Worm (Caenorhabditis elegans) whole organism, L1 larva: Measurements from ENCODE around the gene set-14.

Experiments
- C16A3.4 ChIP-seq: fragments of 150-350 bp; optimal IDR thresholded peaks from 2 replicates; lab custom pipeline; 2014; ENCODE audit warnings: missing biosample characterization, missing genetic modification characterization
- C34B4.2 ChIP-seq: sonication (generic microtip); optimal IDR thresholded peaks from 2 replicates; lab custom pipeline; 2017; ENCODE audit warnings: mild to moderate bottlenecking, missing genetic modification characterization, missing compliant biosample characterization
- Y116A8C.19 ChIP-seq: sonication (generic microtip); optimal IDR thresholded peaks from 2 replicates; lab custom pipeline; 2016; ENCODE audit warnings: missing compliant biosample characterization, missing genetic modification characterization, borderline replicate concordance
- alr-1 ChIP-seq: fragments of 200-800 bp; sonication (Bioruptor generic); optimal IDR thresholded peaks from 2 replicates; lab custom pipeline; 2018; ENCODE audit warnings: borderline replicate concordance, mild to moderate bottlenecking, missing genetic modification characterization, missing compliant biosample characterization
- ces-1 ChIP-seq: fragments of 150-350 bp; optimal IDR thresholded peaks from 2 replicates; lab custom pipeline; 2014; ENCODE audit warnings: missing biosample characterization, missing genetic modification reagents, missing genetic modification characterization
- dsc-1 ChIP-seq: sonication (generic microtip); optimal IDR thresholded peaks from 2 replicates; lab custom pipeline; 2016; ENCODE audit warnings: mild to moderate bottlenecking, missing genetic modification characterization, missing compliant biosample characterization
- efl-1 ChIP-seq, 4 experiments: fragments of 150-350 bp; optimal IDR thresholded peaks in 3 of 4; peaks in 1 of 4; 1 replicate in 1 of 4; 2 replicates in 3 of 4; lab custom pipeline; 2014; ENCODE audit warnings: missing biosample characterization in 2 of 4, missing genetic modification characterization in 2 of 4, missing genetic modification reagents in 2 of 4
- egl-13 ChIP-seq: sonication (generic microtip); optimal IDR thresholded peaks from 2 replicates; lab custom pipeline; 2016; ENCODE audit warnings: missing genotype, missing genetic modification reagents, missing genetic modification characterization, missing compliant biosample characterization
- egl-27 ChIP-seq, 2 experiments: fragments of 150-350 bp in 1 of 2; sonication (generic microtip); optimal IDR thresholded peaks; 3 replicates each; lab custom pipeline; 2017 to 2018; ENCODE audit warnings: missing biosample characterization in 2 of 2, missing genetic modification characterization in 2 of 2, missing genetic modification reagents in 2 of 2
- elt-3 ChIP-seq, 6 experiments: fragments of 150-350 bp in 1 of 6; sonication (generic microtip); optimal IDR thresholded peaks; 2 replicates each; lab custom pipeline; 2017 to 2018; ENCODE audit warnings: missing biosample characterization in 6 of 6, missing genetic modification characterization in 6 of 6, inconsistent platforms in 1 of 6
- fkh-10 ChIP-seq: sonication (generic microtip); optimal IDR thresholded peaks from 2 replicates; lab custom pipeline; 2017; ENCODE audit warnings: missing biosample characterization, missing genetic modification reagents, missing genetic modification characterization
- fkh-4 ChIP-seq: sonication (generic microtip); optimal IDR thresholded peaks from 2 replicates; lab custom pipeline; 2016; ENCODE audit warnings: missing compliant biosample characterization, missing genetic modification characterization, borderline replicate concordance
- hpl-2 ChIP-seq: fragments of 150-350 bp; optimal IDR thresholded peaks from 2 replicates; lab custom pipeline; 2014; ENCODE audit warnings: missing biosample characterization, missing genetic modification reagents, missing genetic modification characterization
- isw-1 ChIP-seq: fragments of 200-800 bp; sonication (Bioruptor generic); IDR thresholded peaks from 2 replicates; pipeline ENCODE4 v1.3.6; 2022; ENCODE audit warnings: missing genetic modification characterization, missing compliant biosample characterization
- jun-1 ChIP-seq: fragments of 150-350 bp; optimal IDR thresholded peaks from 2 replicates; lab custom pipeline; 2014; ENCODE audit warnings: missing biosample characterization, missing genetic modification reagents, missing genetic modification characterization
- lin-14 ChIP-seq: fragments of 200-800 bp; sonication (Bioruptor generic); optimal IDR thresholded peaks from 2 replicates; lab custom pipeline; 2018; ENCODE audit warnings: mild to moderate bottlenecking, missing genetic modification characterization, moderate library complexity, missing compliant biosample characterization
- lin-15B ChIP-seq: fragments of 150-350 bp; sonication (generic microtip); optimal IDR thresholded peaks from 3 replicates; lab custom pipeline; 2014; ENCODE audit warnings: missing biosample characterization, missing genetic modification characterization
- lin-39 ChIP-seq: fragments of 150-350 bp; optimal IDR thresholded peaks from 2 replicates; lab custom pipeline; 2014; ENCODE audit warnings: missing biosample characterization, missing genetic modification reagents, missing genetic modification characterization
- lir-3 ChIP-seq: sonication (generic microtip); optimal IDR thresholded peaks from 2 replicates; lab custom pipeline; 2016; ENCODE audit warnings: mild to moderate bottlenecking, missing genetic modification characterization, moderate library complexity, missing compliant biosample characterization; ENCODE audit not compliant: poor library complexity
- lsy-2 ChIP-seq, 2 experiments: fragments of 150-350 bp; optimal IDR thresholded peaks; 2 replicates each; lab custom pipeline; 2014; ENCODE audit warnings: missing biosample characterization in 2 of 2, missing genetic modification characterization in 2 of 2
- mdl-1 ChIP-seq, 2 experiments: fragments of 150-350 bp; optimal IDR thresholded peaks; 2 replicates each; lab custom pipeline; 2014 to 2017; ENCODE audit warnings: missing biosample characterization in 2 of 2, missing genetic modification characterization in 2 of 2, inconsistent platforms in 1 of 2
- mef-2 ChIP-seq: fragments of 150-350 bp; optimal IDR thresholded peaks from 2 replicates; lab custom pipeline; 2014; ENCODE audit warnings: missing biosample characterization, missing genetic modification characterization
- mep-1 ChIP-seq: fragments of 150-350 bp; optimal IDR thresholded peaks from 2 replicates; lab custom pipeline; 2014; ENCODE audit warnings: missing biosample characterization, missing genetic modification characterization
- nhr-19 ChIP-seq: fragments of 200-800 bp; sonication (Bioruptor generic); conservative IDR thresholded peaks from 2 replicates; pipeline ENCODE4 v1.3.6; 2022; ENCODE audit warnings: missing genetic modification characterization, missing compliant biosample characterization
- nhr-20 ChIP-seq: sonication (generic microtip); optimal IDR thresholded peaks from 2 replicates; lab custom pipeline; 2016; ENCODE audit warnings: mild to moderate bottlenecking, missing genetic modification characterization, missing compliant biosample characterization
- nhr-47 ChIP-seq: sonication (generic microtip); optimal IDR thresholded peaks from 2 replicates; lab custom pipeline; 2016; ENCODE audit warnings: mild to moderate bottlenecking, missing genetic modification characterization, moderate library complexity, missing compliant biosample characterization
- nhr-71 ChIP-seq: sonication (generic microtip); optimal IDR thresholded peaks from 2 replicates; lab custom pipeline; 2016; ENCODE audit warnings: mild to moderate bottlenecking, missing genetic modification characterization, moderate library complexity, missing compliant biosample characterization
- nhr-76 ChIP-seq: sonication (generic microtip); optimal IDR thresholded peaks from 2 replicates; lab custom pipeline; 2017; ENCODE audit warnings: missing biosample characterization, missing genetic modification characterization
- nhr-77 ChIP-seq: fragments of 150-350 bp; optimal IDR thresholded peaks from 2 replicates; lab custom pipeline; 2014; ENCODE audit warnings: missing biosample characterization, missing genetic modification characterization
- nhr-84 ChIP-seq: sonication (generic microtip); optimal IDR thresholded peaks from 2 replicates; lab custom pipeline; 2017; ENCODE audit warnings: missing biosample characterization, missing genetic modification characterization
- nhr-90 ChIP-seq: sonication (generic microtip); optimal IDR thresholded peaks from 2 replicates; lab custom pipeline; 2016; ENCODE audit warnings: mild to moderate bottlenecking, missing genetic modification characterization, missing compliant biosample characterization; ENCODE audit not compliant: poor library complexity
- snpc-4 ChIP-seq: fragments of 150-350 bp; optimal IDR thresholded peaks from 2 replicates; lab custom pipeline; 2014; ENCODE audit warnings: missing biosample characterization, missing genetic modification characterization
- sptf-1 ChIP-seq: fragments of 150-350 bp; optimal IDR thresholded peaks from 2 replicates; lab custom pipeline; 2014; ENCODE audit warnings: missing biosample characterization, missing genetic modification characterization
- sup-37 ChIP-seq: fragments of 200-800 bp; sonication (Bioruptor generic); optimal IDR thresholded peaks from 2 replicates; lab custom pipeline; 2018; ENCODE audit warnings: mild to moderate bottlenecking, missing genetic modification characterization, missing compliant biosample characterization
- tbx-2 ChIP-seq: sonication (generic microtip); optimal IDR thresholded peaks from 2 replicates; lab custom pipeline; 2016; ENCODE audit warnings: missing genetic modification characterization, missing compliant biosample characterization
- tlp-1 ChIP-seq: fragments of 150-350 bp; optimal IDR thresholded peaks from 2 replicates; lab custom pipeline; 2014; ENCODE audit warnings: missing biosample characterization, missing genetic modification characterization
- unc-130 ChIP-seq: fragments of 150-350 bp; optimal IDR thresholded peaks from 2 replicates; lab custom pipeline; 2017; ENCODE audit warnings: missing biosample characterization, missing genetic modification characterization, inconsistent platforms
- unc-30 ChIP-seq: sonication (generic microtip); optimal IDR thresholded peaks from 2 replicates; lab custom pipeline; 2017; ENCODE audit warnings: missing biosample characterization, missing genetic modification characterization
- unc-62 ChIP-seq: fragments of 150-350 bp; optimal IDR thresholded peaks from 2 replicates; lab custom pipeline; 2014; ENCODE audit warnings: missing biosample characterization, missing genetic modification reagents, missing genetic modification characterization
- unc-86 ChIP-seq: sonication (generic microtip); optimal IDR thresholded peaks from 2 replicates; lab custom pipeline; 2016; ENCODE audit warnings: missing genetic modification characterization, missing compliant biosample characterization
- xbp-1 ChIP-seq: sonication (generic microtip); optimal IDR thresholded peaks from 2 replicates; lab custom pipeline; 2016; ENCODE audit warnings: missing genetic modification characterization, missing compliant biosample characterization
- zag-1 ChIP-seq: fragments of 150-350 bp; optimal IDR thresholded peaks from 2 replicates; lab custom pipeline; 2014; ENCODE audit warnings: missing biosample characterization, missing genetic modification characterization
- ztf-11 ChIP-seq, 2 experiments: sonication (generic microtip); optimal IDR thresholded peaks; 2 replicates each; lab custom pipeline; 2016 to 2017; ENCODE audit warnings: missing genetic modification characterization in 2 of 2, missing biosample characterization in 1 of 2, missing compliant biosample characterization in 1 of 2

The set-14 gene

DNA sequence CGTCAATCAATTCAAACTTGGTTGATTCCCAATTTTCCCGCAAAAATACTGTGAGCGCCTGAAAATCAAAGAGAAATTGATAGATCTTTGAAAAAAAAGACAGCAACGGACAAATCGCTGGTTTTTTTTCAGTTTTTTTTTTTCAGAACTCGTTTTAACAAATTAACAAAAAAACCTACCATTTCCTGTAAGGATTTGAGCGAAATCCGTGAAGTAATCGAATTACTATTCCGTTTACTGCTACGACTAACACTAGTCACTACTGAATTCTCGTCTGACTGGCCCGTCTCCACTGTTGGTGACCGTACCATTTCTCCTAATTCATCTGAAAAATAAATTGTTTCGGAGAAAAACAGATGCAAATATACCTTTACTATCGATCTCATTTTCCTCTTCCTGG is 36.7 kb downstream of the set-14 start:
- no peak for TF ChIP-seq unc-30 (tag; lab: Kevin White, UChicago)
- no peak for TF ChIP-seq egl-27 (tag; optimal IDR thresholded peaks at IDR 0.05; lab: Kevin White, UChicago)
- no peak for TF ChIP-seq sptf-1
- no peak for TF ChIP-seq nhr-19 (GFP tag; lab: Robert Waterston, UW)
- TF ChIP-seq nhr-76 = no peak
- no peak for TF ChIP-seq sup-37 (GFP tag; lab: Kevin White, UChicago)
- TF ChIP-seq nhr-84 (tag; lab: Kevin White, UChicago) = no peak
- no peak for TF ChIP-seq fkh-4 (tag; lab: Kevin White, UChicago)

- TF ChIP-seq ces-1 (peak; percentile 85), lin-14 (GFP tag; lab: Kevin White, UChicago) (peak; percentile 84), nhr-90 (tag; lab: Kevin White, UChicago) (no peak), jun-1 (tag; lab: Kevin White, UChicago) (no peak), fkh-10 (peak; percentile 67), lin-39 (tag; lab: Kevin White, UChicago) (no peak), xbp-1 (tag; lab: Kevin White, UChicago) (no peak), egl-27 (tag; optimal IDR thresholded peaks at IDR 0.05; lab: Kevin White, UChicago) (no peak), nhr-77 (tag; lab: Kevin White, UChicago) (no peak), efl-1 (optimal IDR thresholded peaks at IDR 0.05; lab: Kevin White, UChicago) (no peak), efl-1 (GFP tag; optimal IDR thresholded peaks at IDR 0.05 in 1 of 2; lab: Kevin White, UChicago) (peak in 1 of 2 experiments; percentile 53), unc-130 (no peak), isw-1 (GFP tag; lab: Robert Waterston, UW) (0 out of 2 replicates have a peak, but pooled peaks have one; percentile 9), C34B4.2 (tag; lab: Kevin White, UChicago) (no peak), nhr-71 (tag; lab: Kevin White, UChicago) (peak; percentile 26), lsy-2 (tag; optimal IDR thresholded peaks at IDR 0.05; lab: Kevin White, UChicago) (peak in 1 of 2 experiments; percentile 1), nhr-47 (tag; lab: Kevin White, UChicago) (peak; percentile 9), ztf-11 (tag; optimal IDR thresholded peaks at IDR 0.05; lab: Kevin White, UChicago) (no peak)
Observed at ce11 chrII:10758951-10759350, 37.1 kb downstream of the set-14 start.

- no peak for TF ChIP-seq nhr-84 (tag; lab: Kevin White, UChicago)
- peak; percentile 26 for TF ChIP-seq nhr-71 (tag; lab: Kevin White, UChicago)
- no peak for TF ChIP-seq mep-1 (tag; lab: Kevin White, UChicago)
- TF ChIP-seq lsy-2 (tag; optimal IDR thresholded peaks at IDR 0.05; lab: Kevin White, UChicago) = no peak
- TF ChIP-seq lir-3 = no peak
- TF ChIP-seq zag-1 (tag; lab: Kevin White, UChicago) = no peak
- TF ChIP-seq tlp-1 (tag; lab: Kevin White, UChicago) = no peak
- TF ChIP-seq nhr-47 (tag; lab: Kevin White, UChicago) = no peak
- TF ChIP-seq unc-30 (tag; lab: Kevin White, UChicago) = no peak
- TF ChIP-seq lin-15B (tag; lab: Kevin White, UChicago) = no peak
- TF ChIP-seq mdl-1 (tag; optimal IDR thresholded peaks at IDR 0.05; lab: Kevin White, UChicago) = no peak
- TF ChIP-seq hpl-2 = no peak
- no peak for TF ChIP-seq ztf-11 (tag; optimal IDR thresholded peaks at IDR 0.05; lab: Kevin White, UChicago)
- no peak for TF ChIP-seq C16A3.4 (tag; lab: Kevin White, UChicago)
- TF ChIP-seq unc-130 = no peak
- TF ChIP-seq unc-62 (GFP tag; lab: Kevin White, UChicago) = no peak
- TF ChIP-seq dsc-1 (tag; lab: Kevin White, UChicago) = peak; percentile 22
- TF ChIP-seq nhr-20 = no peak
- TF ChIP-seq snpc-4 (tag; lab: Kevin White, UChicago) = no peak
- TF ChIP-seq tbx-2 (tag; lab: Kevin White, UChicago) = no peak
- peak; percentile 30 for TF ChIP-seq egl-13 (tag; lab: Kevin White, UChicago)
- TF ChIP-seq alr-1 (tag; lab: Kevin White, UChicago) = no peak
- no peak for TF ChIP-seq mef-2 (tag; lab: Kevin White, UChicago)
- peak; percentile 63 for TF ChIP-seq lin-14 (GFP tag; lab: Kevin White, UChicago)
- no peak for TF ChIP-seq Y116A8C.19
- no peak for TF ChIP-seq xbp-1 (tag; lab: Kevin White, UChicago)
- TF ChIP-seq elt-3 (tag; optimal IDR thresholded peaks at IDR 0.05; lab: Kevin White, UChicago) = no peak
- no peak for TF ChIP-seq nhr-19 (GFP tag; lab: Robert Waterston, UW)
- peak; percentile 20 for TF ChIP-seq unc-86 (tag; lab: Kevin White, UChicago)
- no peak for TF ChIP-seq isw-1 (GFP tag; lab: Robert Waterston, UW)
Observed at ce11 chrII:10755455-10755854, 40.6 kb downstream of the set-14 start.
